1 worm cellular context compared by ENCODE assay signal in the genomic region with DNA sequence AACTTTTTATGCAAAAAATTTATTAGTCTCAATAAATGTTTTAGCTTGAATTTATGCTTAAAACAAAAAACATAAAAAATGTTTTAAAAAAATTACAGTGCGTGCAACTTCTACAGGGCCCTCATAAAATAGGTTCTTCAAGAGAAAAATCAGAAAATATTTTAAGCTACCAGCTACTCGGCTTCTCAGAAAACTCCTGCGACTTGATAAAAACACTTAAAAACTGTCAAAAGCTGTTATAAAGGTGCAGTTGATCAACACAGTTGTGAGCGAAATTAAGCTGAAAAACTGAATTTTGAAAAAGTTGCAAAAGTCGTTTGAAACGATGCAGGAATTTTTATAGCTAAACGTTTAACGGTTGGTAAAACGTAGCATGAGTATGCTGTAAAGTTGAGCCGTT.
TF ChIP-seq lines count a peak whose summit lies in the region.

No protein-coding gene starts in this region.

TF ChIP-seq in whole organism, L3 larva, 47 proteins besides CTCF, POLR2A, EP300 and RAD21 (continued from another document):
- TF ChIP-seq ztf-4 (tag; optimal IDR thresholded peaks at IDR 0.05; lab: Kevin White, UChicago) (no peak), nhr-25 (tag; optimal IDR thresholded peaks at IDR 0.05; lab: Kevin White, UChicago) (no peak)
TF ChIP-seq in whole organism, L3 larva: peak in this region for 4.
